Fruit fly (Drosophila melanogaster) whole organism, embryonic: Measurements from ENCODE around the gene CG8135.

Experiments used
- Adf1 ChIP-seq: fragments of 200-800 bp; sonication (Bioruptor generic); IDR thresholded peaks from 2 replicates; pipeline ENCODE4 v1.3.6; 2022; ENCODE audit warnings: missing biosample characterization, missing genetic modification characterization
- Antp ChIP-seq: fragments of 200-800 bp; sonication (Bioruptor generic); optimal IDR thresholded peaks from 3 replicates; lab custom pipeline; 2016; ENCODE audit warnings: missing biosample characterization, missing genetic modification characterization
- Awh ChIP-seq: fragments of 200-800 bp; sonication (Bioruptor generic); IDR thresholded peaks from 2 replicates; pipeline ENCODE4, ENCODE4 v1.3.6; 2022; ENCODE audit warnings: missing biosample characterization, missing genetic modification characterization
- BtbVII ChIP-seq: fragments of 200-800 bp; sonication (Bioruptor generic); optimal IDR thresholded peaks from 3 replicates; lab custom pipeline; 2017; ENCODE audit warnings: missing biosample characterization, mild to moderate bottlenecking, missing genetic modification characterization
- CG10543 ChIP-seq: fragments of 200-800 bp; sonication (Bioruptor generic); optimal IDR thresholded peaks from 3 replicates; lab custom pipeline; 2017; ENCODE audit warnings: missing biosample characterization, mild to moderate bottlenecking, missing genetic modification characterization, moderate library complexity
- CG11093 ChIP-seq: fragments of 200-800 bp; sonication (Bioruptor generic); IDR thresholded peaks from 3 replicates; pipeline ENCODE4 v1.3.6; 2022; ENCODE audit warnings: missing biosample characterization, missing genetic modification characterization
- CG12071 ChIP-seq: fragments of 200-800 bp; sonication (Bioruptor generic); optimal IDR thresholded peaks from 3 replicates; lab custom pipeline; 2018; ENCODE audit warnings: missing biosample characterization, mild to moderate bottlenecking, missing genetic modification characterization
- CG12769 ChIP-seq: fragments of 200-800 bp; sonication (Bioruptor generic); optimal IDR thresholded peaks from 2 replicates; lab custom pipeline; 2019; ENCODE audit warnings: missing biosample characterization, mild to moderate bottlenecking, missing genetic modification characterization, moderate library complexity
- CG14014 ChIP-seq: fragments of 200-800 bp; sonication (Bioruptor generic); IDR thresholded peaks from 2 replicates; pipeline ENCODE4 v1.3.6; 2022; ENCODE audit warnings: missing biosample characterization, missing genetic modification characterization
- CG14860 ChIP-seq: fragments of 200-800 bp; sonication (Bioruptor generic); IDR thresholded peaks from 3 replicates; pipeline ENCODE4 v1.3.6; 2022; ENCODE audit warnings: missing biosample characterization, missing genetic modification characterization; ENCODE audit not compliant: partially characterized antibody
- CG15514 ChIP-seq: fragments of 200-800 bp; sonication (Bioruptor generic); optimal IDR thresholded peaks from 3 replicates; lab custom pipeline; 2017; ENCODE audit warnings: missing biosample characterization, missing genetic modification characterization, mild to moderate bottlenecking, moderate library complexity, missing genetic modification reagents
- CG17385 ChIP-seq: fragments of 200-800 bp; sonication (Bioruptor generic); optimal IDR thresholded peaks from 3 replicates; lab custom pipeline; 2018; ENCODE audit warnings: missing biosample characterization, mild to moderate bottlenecking, missing genetic modification characterization
- CG2678 ChIP-seq: fragments of 200-800 bp; sonication (Bioruptor generic); optimal IDR thresholded peaks from 3 replicates; lab custom pipeline; 2019; ENCODE audit warnings: missing biosample characterization, mild to moderate bottlenecking, missing genetic modification characterization, moderate library complexity
- CG3163 ChIP-seq: fragments of 200-800 bp; sonication (Bioruptor generic); optimal IDR thresholded peaks from 3 replicates; lab custom pipeline; 2016; ENCODE audit warnings: missing biosample characterization, missing genetic modification characterization
- CG3407 ChIP-seq: fragments of 200-800 bp; sonication (Bioruptor generic); optimal IDR thresholded peaks from 2 replicates; lab custom pipeline; 2018; ENCODE audit warnings: missing biosample characterization, mild to moderate bottlenecking, missing genetic modification characterization
- CG3995 ChIP-seq: fragments of 200-800 bp; sonication (Bioruptor generic); optimal IDR thresholded peaks from 3 replicates; lab custom pipeline; 2016; ENCODE audit warnings: missing biosample characterization, missing genetic modification characterization
- CG42726 ChIP-seq: fragments of 200-800 bp; sonication (Bioruptor generic); IDR thresholded peaks from 2 replicates; pipeline ENCODE4 v1.3.6; 2022; ENCODE audit warnings: missing biosample characterization, missing genetic modification characterization; ENCODE audit not compliant: partially characterized antibody
- CG9932 ChIP-seq: fragments of 200-800 bp; sonication (Bioruptor generic); IDR thresholded peaks from 2 replicates; pipeline ENCODE4 v1.3.6; 2022; ENCODE audit warnings: missing biosample characterization, missing genetic modification characterization
- Deaf1 ChIP-seq: fragments of 200-800 bp; optimal IDR thresholded peaks from 3 replicates; lab custom pipeline; 2019; ENCODE audit warnings: missing biosample characterization, mild to moderate bottlenecking, missing genetic modification characterization, moderate library complexity
- Fer1 ChIP-seq: fragments of 200-800 bp; sonication (Bioruptor generic); optimal IDR thresholded peaks from 2 replicates; lab custom pipeline; 2017; ENCODE audit warnings: missing biosample characterization, mild to moderate bottlenecking, missing genetic modification characterization
- HLH4C ChIP-seq: fragments of 200-800 bp; sonication (Bioruptor generic); IDR thresholded peaks from 3 replicates; pipeline ENCODE4 v1.3.6; 2022; ENCODE audit warnings: missing biosample characterization, missing genetic modification characterization; ENCODE audit not compliant: partially characterized antibody
- Hand ChIP-seq: fragments of 200-800 bp; sonication (Bioruptor generic); optimal IDR thresholded peaks from 2 replicates; lab custom pipeline; 2017; ENCODE audit warnings: mild to moderate bottlenecking, missing biosample characterization, missing genetic modification reagents, missing genetic modification characterization
- Hey ChIP-seq: fragments of 200-800 bp; sonication (Bioruptor generic); optimal IDR thresholded peaks from 3 replicates; lab custom pipeline; 2018; ENCODE audit warnings: missing biosample characterization, mild to moderate bottlenecking, missing genetic modification characterization
- Hr78 ChIP-seq, 2 experiments: fragments of 200-800 bp in 1 of 2; fragments of >200 bp in 1 of 2; sonication (Bioruptor generic) in 1 of 2; optimal IDR thresholded peaks; 2 replicates each; lab custom pipeline; 2017 to 2019; ENCODE audit warnings: missing biosample characterization in 2 of 2, missing genetic modification characterization in 2 of 2, mild to moderate bottlenecking in 1 of 2, moderate library complexity in 1 of 2
- Jarid2 ChIP-seq: fragments of 200-800 bp; sonication (Bioruptor generic); optimal IDR thresholded peaks from 3 replicates; lab custom pipeline; 2017; ENCODE audit warnings: mild to moderate bottlenecking, missing biosample characterization, missing genetic modification reagents, missing genetic modification characterization
- Lhr ChIP-seq: fragments of 200-800 bp; sonication (Bioruptor generic); optimal IDR thresholded peaks from 3 replicates; lab custom pipeline; 2017; ENCODE audit warnings: mild to moderate bottlenecking, missing biosample characterization, missing genetic modification reagents, missing genetic modification characterization
- Ravus ChIP-seq: fragments of 200-800 bp; sonication (Bioruptor generic); IDR thresholded peaks from 2 replicates; pipeline ENCODE4 v1.3.6; 2022; ENCODE audit warnings: missing biosample characterization, missing genetic modification characterization
- Tbp ChIP-seq: fragments of >200 bp; optimal IDR thresholded peaks from 2 replicates; lab custom pipeline; 2018; ENCODE audit warnings: missing biosample characterization, missing genetic modification characterization
- abd-A ChIP-seq: fragments of 200-800 bp; sonication (Bioruptor generic); optimal IDR thresholded peaks from 3 replicates; lab custom pipeline; 2019; ENCODE audit warnings: missing biosample characterization, mild to moderate bottlenecking, missing genetic modification characterization, moderate library complexity
- bsh ChIP-seq, 2 experiments: fragments of 200-800 bp; sonication (Bioruptor generic); optimal IDR thresholded peaks; 2 replicates each; lab custom pipeline; 2017 to 2018; ENCODE audit warnings: mild to moderate bottlenecking in 2 of 2, missing biosample characterization in 2 of 2, missing genetic modification characterization in 2 of 2, moderate library complexity in 1 of 2
- cas ChIP-seq: fragments of 200-800 bp; sonication (Bioruptor generic); IDR thresholded peaks from 2 replicates; pipeline ENCODE4 v1.3.6; 2022; ENCODE audit warnings: missing biosample characterization, missing genetic modification characterization
- croc ChIP-seq: fragments of 200-800 bp; sonication (Bioruptor generic); conservative IDR thresholded peaks from 3 replicates; pipeline ENCODE4 v1.3.6; 2022; ENCODE audit warnings: missing biosample characterization, missing genetic modification characterization
- dan ChIP-seq: fragments of 200-800 bp; sonication (Bioruptor generic); IDR thresholded peaks from 2 replicates; pipeline ENCODE4 v1.3.6; 2022; ENCODE audit warnings: missing biosample characterization, missing genetic modification characterization
- disco-r ChIP-seq: fragments of 200-800 bp; sonication (Bioruptor generic); optimal IDR thresholded peaks from 2 replicates; lab custom pipeline; 2016; ENCODE audit warnings: missing biosample characterization, missing genetic modification characterization
- ftz-f1 ChIP-seq: fragments of 200-800 bp; sonication (Bioruptor generic); optimal IDR thresholded peaks from 2 replicates; lab custom pipeline; 2016; ENCODE audit warnings: missing biosample characterization, missing genetic modification characterization
- gro ChIP-seq: fragments of 200-800 bp; sonication (Bioruptor generic); optimal IDR thresholded peaks from 2 replicates; lab custom pipeline; 2016; ENCODE audit warnings: missing biosample characterization, missing genetic modification characterization
- her ChIP-seq: fragments of 200-800 bp; sonication (Bioruptor generic); optimal IDR thresholded peaks from 2 replicates; lab custom pipeline; 2016; ENCODE audit warnings: missing biosample characterization, missing genetic modification characterization
- kah ChIP-seq: fragments of 200-800 bp; sonication (Bioruptor generic); optimal IDR thresholded peaks from 2 replicates; lab custom pipeline; 2018; ENCODE audit warnings: missing biosample characterization, mild to moderate bottlenecking, missing genetic modification characterization
- kay ChIP-seq: fragments of 200-800 bp; sonication (Bioruptor generic); optimal IDR thresholded peaks from 2 replicates; lab custom pipeline; 2016; ENCODE audit warnings: missing biosample characterization, missing genetic modification characterization
- lab ChIP-seq: fragments of 200-800 bp; sonication (Bioruptor generic); optimal IDR thresholded peaks from 3 replicates; lab custom pipeline; 2017; ENCODE audit warnings: missing biosample characterization, missing genetic modification characterization, mild to moderate bottlenecking, moderate library complexity, missing genetic modification reagents
- mirr ChIP-seq: fragments of 200-800 bp; sonication (Bioruptor generic); optimal IDR thresholded peaks from 3 replicates; lab custom pipeline; 2018; ENCODE audit warnings: missing biosample characterization, mild to moderate bottlenecking, missing genetic modification characterization
- oc ChIP-seq: fragments of 200-800 bp; sonication (Bioruptor generic); optimal IDR thresholded peaks from 2 replicates; lab custom pipeline; 2018; ENCODE audit warnings: missing biosample characterization, mild to moderate bottlenecking, missing genetic modification characterization, moderate library complexity
- odd ChIP-seq: fragments of 200-800 bp; sonication (Bioruptor generic); optimal IDR thresholded peaks from 2 replicates; lab custom pipeline; 2017; ENCODE audit warnings: missing biosample characterization, mild to moderate bottlenecking, missing genetic modification characterization
- pros ChIP-seq: fragments of 200-800 bp; sonication (Bioruptor generic); optimal IDR thresholded peaks from 3 replicates; lab custom pipeline; 2019; ENCODE audit warnings: missing biosample characterization, mild to moderate bottlenecking, missing genetic modification characterization, moderate library complexity
- sna ChIP-seq: fragments of 200-800 bp; sonication (Bioruptor generic); IDR thresholded peaks from 2 replicates; pipeline ENCODE4 v1.3.6; 2022; ENCODE audit warnings: missing biosample characterization, missing genetic modification characterization; ENCODE audit not compliant: partially characterized antibody
- sr ChIP-seq: fragments of 200-800 bp; sonication (Bioruptor generic); IDR thresholded peaks from 3 replicates; pipeline ENCODE4 v1.3.6; 2022; ENCODE audit warnings: missing biosample characterization, missing genetic modification characterization
- sug ChIP-seq: fragments of 200-800 bp; optimal IDR thresholded peaks from 2 replicates; lab custom pipeline; 2019; ENCODE audit warnings: missing biosample characterization, mild to moderate bottlenecking, missing genetic modification characterization, moderate library complexity
- vvl ChIP-seq: fragments of 200-800 bp; sonication (Bioruptor generic); IDR thresholded peaks from 2 replicates; pipeline ENCODE4 v1.3.6; 2022; ENCODE audit warnings: missing biosample characterization, missing genetic modification characterization

The CG8135 gene

dm6 chr3R:9436358-9436972 is 32.3 kb downstream of the CG8135 start (continued):
- TF ChIP-seq vvl (peak; percentile 49), bsh (GFP tag; optimal IDR thresholded peaks at IDR 0.05; lab: Kevin White, UChicago) (no peak), CG12071 (GFP tag; lab: Kevin White, UChicago) (peak; percentile 8), CG3407 (no peak), oc (tag; lab: Kevin White, UChicago) (peak; percentile 51), dan (GFP tag; lab: Robert Waterston, UW) (no peak), CG2678 (peak; percentile 5), CG12769 (peak; percentile 78), Hand (peak; percentile 39), sr (GFP tag; lab: Robert Waterston, UW) (peak; percentile 45; the same call in 1 of the 3 replicates), lab (GFP tag; lab: Kevin White, UChicago) (peak; percentile 16), Hr78 (GFP tag; optimal IDR thresholded peaks at IDR 0.05; lab: Kevin White, UChicago) (peak in 1 of 2 experiments; percentile 100), her (GFP tag; lab: Kevin White, UChicago) (peak; percentile 12), kay (GFP tag; lab: Kevin White, UChicago) (peak; percentile 81), gro (peak; percentile 42), pros (GFP tag; lab: Kevin White, UChicago) (peak; percentile 66), Adf1 (GFP tag; lab: Robert Waterston, UW) (peak; percentile 21; the same call in 1 of the 2 replicates), sug (tag; lab: Kevin White, UChicago) (peak; percentile 86), Tbp (GFP tag; lab: Kevin White, UChicago) (no peak), Deaf1 (peak; percentile 79), Awh (GFP tag; lab: Robert Waterston, UW) (peak; percentile 45; the same call in 1 of the 2 replicates), odd (GFP tag; lab: Kevin White, UChicago) (peak; percentile 10), HLH4C (GFP tag; lab: Robert Waterston, UW) (peak; percentile 40; the same call in 1 of the 3 replicates), disco-r (GFP tag; lab: Kevin White, UChicago) (peak; percentile 5), CG3995 (GFP tag; lab: Kevin White, UChicago) (peak; percentile 80), Hey (tag; lab: Kevin White, UChicago) (peak; percentile 24), kah (GFP tag; lab: Kevin White, UChicago) (peak; percentile 38), croc (GFP tag; lab: Robert Waterston, UW) (no peak), abd-A (tag; lab: Kevin White, UChicago) (peak; percentile 89), sna (GFP tag; lab: Robert Waterston, UW) (peak; percentile 49; the same call in 1 of the 2 replicates), CG3163 (GFP tag; lab: Kevin White, UChicago) (peak; percentile 6), CG11093 (GFP tag; lab: Robert Waterston, UW) (no peak), CG10543 (GFP tag; lab: Kevin White, UChicago) (peak; percentile 66), CG14014 (peak; percentile 9; the same call in 1 of the 2 replicates), Ravus (GFP tag; lab: Robert Waterston, UW) (no peak; the same call in 1 of the 2 replicates), CG9932 (peak; percentile 38; the same call in 1 of the 2 replicates), CG42726 (GFP tag; lab: Robert Waterston, UW) (peak; percentile 37; the same call in 1 of the 2 replicates), CG17385 (GFP tag; lab: Kevin White, UChicago) (peak; percentile 38), Lhr (GFP tag; lab: Kevin White, UChicago) (no peak), mirr (peak; percentile 78), Jarid2 (GFP tag; lab: Kevin White, UChicago) (peak; percentile 86), BtbVII (peak; percentile 39), ftz-f1 (peak; percentile 74), CG14860 (GFP tag; lab: Robert Waterston, UW) (no peak), Fer1 (peak; percentile 47), Antp (peak; percentile 9), cas (GFP tag; lab: Robert Waterston, UW) (no peak), CG15514 (GFP tag; lab: Kevin White, UChicago) (peak; percentile 28)
